Worm (Caenorhabditis elegans) whole organism, young adult: ENCODE measurements around the gene drd-5.
A peak's percentile ranks its signal among the peaks of the same experiment; 100 is the strongest.

ENCODE experiments used
- C17E4.6 ChIP-seq: fragments of 200-800 bp; sonication (Bioruptor generic); IDR thresholded peaks from 2 replicates; pipeline ENCODE4 v1.3.6; 2022; ENCODE audit warnings: missing genetic modification reagents, missing genetic modification characterization, missing compliant biosample characterization
- D2030.7 ChIP-seq: fragments of 200-800 bp; sonication (Bioruptor generic); IDR thresholded peaks from 2 replicates; pipeline ENCODE4 v1.3.6; 2022; ENCODE audit warnings: missing genetic modification reagents, missing genetic modification characterization, missing compliant biosample characterization
- F22D6.2 ChIP-seq: sonication (generic microtip); optimal IDR thresholded peaks from 2 replicates; lab custom pipeline; 2016; ENCODE audit warnings: mild to moderate bottlenecking, missing genetic modification characterization, missing compliant biosample characterization
- F23B12.7 ChIP-seq: sonication (generic microtip); optimal IDR thresholded peaks from 2 replicates; lab custom pipeline; 2017; ENCODE audit warnings: missing genetic modification characterization, mild to moderate bottlenecking, missing compliant biosample characterization, antibody characterized with exemption, moderate library complexity; ENCODE audit not compliant: insufficient read depth
- F39B2.1 ChIP-seq: fragments of 200-800 bp; sonication (Bioruptor generic); IDR thresholded peaks from 2 replicates; pipeline ENCODE4 v1.3.6; 2022; ENCODE audit warnings: missing genetic modification reagents, missing genetic modification characterization, missing compliant biosample characterization
- F57A8.1 ChIP-seq: fragments of 200-800 bp; sonication (Bioruptor generic); optimal IDR thresholded peaks from 2 replicates; lab custom pipeline; 2018; ENCODE audit warnings: mild to moderate bottlenecking, missing genetic modification characterization, moderate library complexity, missing compliant biosample characterization
- K11D2.4 ChIP-seq: fragments of 200-800 bp; sonication (Bioruptor generic); IDR thresholded peaks from 2 replicates; pipeline ENCODE4 v1.3.6; 2022; ENCODE audit warnings: missing genetic modification reagents, missing genetic modification characterization, missing compliant biosample characterization
- Y53F4B.3 ChIP-seq: fragments of 200-800 bp; sonication (Bioruptor generic); IDR thresholded peaks from 2 replicates; pipeline ENCODE4 v1.3.6; 2022; ENCODE audit warnings: missing genetic modification reagents, missing genetic modification characterization, missing compliant biosample characterization
- ZK185.1 ChIP-seq: sonication (generic microtip); optimal IDR thresholded peaks from 2 replicates; lab custom pipeline; 2016; ENCODE audit warnings: mild to moderate bottlenecking, missing genetic modification characterization, missing compliant biosample characterization; ENCODE audit not compliant: poor library complexity, severe bottlenecking
- atf-7 ChIP-seq: sonication (generic microtip); optimal IDR thresholded peaks from 2 replicates; lab custom pipeline; 2017; ENCODE audit warnings: mild to moderate bottlenecking, missing genetic modification characterization, missing compliant biosample characterization
- athp-1 ChIP-seq: sonication (generic microtip); optimal IDR thresholded peaks from 2 replicates; lab custom pipeline; 2017; ENCODE audit warnings: mild to moderate bottlenecking, missing genetic modification characterization, missing compliant biosample characterization
- attf-5 ChIP-seq: fragments of 200-800 bp; sonication (Bioruptor generic); optimal IDR thresholded peaks from 2 replicates; lab custom pipeline; 2018; ENCODE audit warnings: mild to moderate bottlenecking, missing genetic modification characterization, missing compliant biosample characterization
- bed-2 ChIP-seq: fragments of 200-800 bp; sonication (Bioruptor generic); IDR thresholded peaks from 2 replicates; pipeline ENCODE4 v1.3.6; 2022; ENCODE audit warnings: missing genetic modification reagents, missing genetic modification characterization, missing compliant biosample characterization
- ceh-58 ChIP-seq: fragments of 200-800 bp; sonication (Bioruptor generic); IDR thresholded peaks from 2 replicates; pipeline ENCODE4 v1.3.6; 2022; ENCODE audit warnings: missing genetic modification characterization, missing compliant biosample characterization
- dpl-1 ChIP-seq: fragments of 150-350 bp; optimal IDR thresholded peaks from 2 replicates; lab custom pipeline; 2014; ENCODE audit warnings: missing biosample characterization, missing genetic modification reagents, missing genetic modification characterization
- efl-1 ChIP-seq: fragments of 150-350 bp; optimal IDR thresholded peaks from 2 replicates; lab custom pipeline; 2014; ENCODE audit warnings: missing biosample characterization, missing genetic modification reagents, missing genetic modification characterization
- ekl-4 ChIP-seq: fragments of 200-800 bp; sonication (Bioruptor generic); IDR thresholded peaks from 2 replicates; pipeline ENCODE4 v1.3.6; 2022; ENCODE audit warnings: missing genetic modification reagents, missing genetic modification characterization, missing compliant biosample characterization
- gei-17 ChIP-seq: fragments of 200-800 bp; sonication (Bioruptor generic); optimal IDR thresholded peaks from 2 replicates; lab custom pipeline; 2018; ENCODE audit warnings: mild to moderate bottlenecking, missing genetic modification characterization, missing compliant biosample characterization
- hsf-1 ChIP-seq: fragments of 200-800 bp; sonication (Bioruptor generic); IDR thresholded peaks from 2 replicates; pipeline ENCODE4 v1.3.6; 2022; ENCODE audit warnings: missing genetic modification reagents, missing genetic modification characterization, missing compliant biosample characterization
- let-607 ChIP-seq, 2 experiments: fragments of 200-800 bp in 1 of 2; sonication (Bioruptor generic) in 1 of 2; sonication (generic microtip) in 1 of 2; optimal IDR thresholded peaks; 2 replicates each; lab custom pipeline; 2016 to 2018; ENCODE audit warnings: mild to moderate bottlenecking in 2 of 2, missing compliant biosample characterization in 2 of 2, missing genetic modification characterization in 2 of 2, moderate library complexity in 2 of 2, missing genotype in 1 of 2
- lin-35 ChIP-seq, 3 experiments: fragments of 150-350 bp in 2 of 3; sonication (generic microtip) in 1 of 3; optimal IDR thresholded peaks; 2 replicates each; lab custom pipeline; 2014 to 2018; ENCODE audit warnings: missing biosample characterization in 3 of 3, missing genetic modification characterization in 3 of 3, missing genetic modification reagents in 3 of 3
- lin-40 ChIP-seq: sonication (generic microtip); optimal IDR thresholded peaks from 2 replicates; lab custom pipeline; 2016; ENCODE audit warnings: missing genetic modification characterization, mild to moderate bottlenecking, missing compliant biosample characterization, missing genotype, missing genetic modification reagents
- lir-1 ChIP-seq: fragments of 200-800 bp; sonication (Bioruptor generic); conservative IDR thresholded peaks from 2 replicates; pipeline ENCODE4 v1.3.6; 2022; ENCODE audit warnings: missing genetic modification reagents, missing genetic modification characterization, missing compliant biosample characterization
- madf-3 ChIP-seq: fragments of 200-800 bp; sonication (Bioruptor generic); IDR thresholded peaks from 2 replicates; pipeline ENCODE4 v1.3.6; 2022; ENCODE audit warnings: missing genetic modification reagents, missing genetic modification characterization, missing compliant biosample characterization
- nhr-120 ChIP-seq: fragments of 200-800 bp; sonication (Bioruptor generic); IDR thresholded peaks from 2 replicates; pipeline ENCODE4 v1.3.6; 2022; ENCODE audit warnings: missing genetic modification characterization, missing compliant biosample characterization
- nhr-27 ChIP-seq: fragments of 200-800 bp; sonication (Bioruptor generic); optimal IDR thresholded peaks from 2 replicates; lab custom pipeline; 2018; ENCODE audit warnings: mild to moderate bottlenecking, missing genetic modification characterization, moderate library complexity, missing compliant biosample characterization
- nhr-80 ChIP-seq: sonication (generic microtip); optimal IDR thresholded peaks from 2 replicates; lab custom pipeline; 2016; ENCODE audit warnings: missing genetic modification characterization, missing compliant biosample characterization
- nhr-90 ChIP-seq: sonication (generic microtip); optimal IDR thresholded peaks from 2 replicates; lab custom pipeline; 2016; ENCODE audit warnings: missing genotype, mild to moderate bottlenecking, missing genetic modification characterization, missing compliant biosample characterization
- pbrm-1 ChIP-seq: fragments of 200-800 bp; sonication (Bioruptor generic); IDR thresholded peaks from 2 replicates; pipeline ENCODE4 v1.3.6; 2022; ENCODE audit warnings: missing genetic modification reagents, missing genetic modification characterization, missing compliant biosample characterization
- pha-4 ChIP-seq: fragments of 150-350 bp; sonication (generic microtip); optimal IDR thresholded peaks from 2 replicates; lab custom pipeline; 2014; ENCODE audit warnings: missing biosample characterization, missing genetic modification reagents, missing genetic modification characterization
- rpc-1 ChIP-seq, 2 experiments: fragments of 150-350 bp in 1 of 2; sonication (generic microtip) in 1 of 2; optimal IDR thresholded peaks; 2 replicates each; lab custom pipeline; 2014 to 2018; ENCODE audit warnings: missing biosample characterization in 1 of 2, missing genetic modification characterization in 1 of 2, missing genetic modification reagents in 1 of 2, missing genotype in 1 of 2
- snpc-4 ChIP-seq, 5 experiments: fragments of 150-350 bp in 1 of 5; sonication (generic microtip) in 4 of 5; optimal IDR thresholded peaks; 2 replicates each; lab custom pipeline; 2014 to 2018; ENCODE audit warnings: missing genetic modification characterization in 5 of 5, missing biosample characterization in 3 of 5, antibody characterized with exemption in 2 of 5, mild to moderate bottlenecking in 2 of 5, missing compliant biosample characterization in 2 of 5, missing genotype in 2 of 5, moderate library complexity in 2 of 5, missing genetic modification reagents in 1 of 5
- sptf-2 ChIP-seq: fragments of 200-800 bp; sonication (Bioruptor generic); optimal IDR thresholded peaks from 2 replicates; lab custom pipeline; 2018; ENCODE audit warnings: mild to moderate bottlenecking, missing genetic modification characterization, missing compliant biosample characterization
- tbp1 ChIP-seq: fragments of 200-800 bp; sonication (Bioruptor generic); optimal IDR thresholded peaks from 2 replicates; lab custom pipeline; 2018; ENCODE audit warnings: mild to moderate bottlenecking, missing genetic modification characterization, missing compliant biosample characterization
- tlf-1 ChIP-seq: fragments of 200-800 bp; sonication (Bioruptor generic); optimal IDR thresholded peaks from 2 replicates; lab custom pipeline; 2018; ENCODE audit warnings: mild to moderate bottlenecking, missing genetic modification characterization, missing compliant biosample characterization
- unc-62 ChIP-seq: fragments of 150-350 bp; optimal IDR thresholded peaks from 2 replicates; lab custom pipeline; 2014; ENCODE audit warnings: missing biosample characterization, missing genetic modification reagents, missing genetic modification characterization
- ztf-18 ChIP-seq: sonication (generic microtip); optimal IDR thresholded peaks from 2 replicates; lab custom pipeline; 2016; ENCODE audit warnings: missing genotype, mild to moderate bottlenecking, missing genetic modification characterization, missing compliant biosample characterization
- ztf-25 ChIP-seq: fragments of 200-800 bp; sonication (Bioruptor generic); IDR thresholded peaks from 2 replicates; pipeline ENCODE4 v1.3.6; 2022; ENCODE audit warnings: missing genetic modification reagents, missing genetic modification characterization, missing compliant biosample characterization

drd-5 gene

ce11 chrX:8368210-8368609 lies 22.1 kb upstream of the drd-5 start (continued):
- TF ChIP-seq let-607 (tag; optimal IDR thresholded peaks at IDR 0.05; lab: Kevin White, UChicago): peak in 1 of 2 experiments; percentile 28
- TF ChIP-seq gei-17 (GFP tag; lab: Kevin White, UChicago): no peak
- peak; percentile 44 for TF ChIP-seq atf-7 (tag; lab: Kevin White, UChicago)
- TF ChIP-seq F23B12.7 (tag; lab: Kevin White, UChicago): peak; percentile 29
- no peak for TF ChIP-seq pbrm-1 (GFP tag; lab: Robert Waterston, UW)
- TF ChIP-seq ztf-18 (tag; lab: Kevin White, UChicago): peak; percentile 93
- peak; percentile 46; the same call in 1 of the 2 replicates for TF ChIP-seq lir-1 (GFP tag; lab: Robert Waterston, UW)

DNA sequence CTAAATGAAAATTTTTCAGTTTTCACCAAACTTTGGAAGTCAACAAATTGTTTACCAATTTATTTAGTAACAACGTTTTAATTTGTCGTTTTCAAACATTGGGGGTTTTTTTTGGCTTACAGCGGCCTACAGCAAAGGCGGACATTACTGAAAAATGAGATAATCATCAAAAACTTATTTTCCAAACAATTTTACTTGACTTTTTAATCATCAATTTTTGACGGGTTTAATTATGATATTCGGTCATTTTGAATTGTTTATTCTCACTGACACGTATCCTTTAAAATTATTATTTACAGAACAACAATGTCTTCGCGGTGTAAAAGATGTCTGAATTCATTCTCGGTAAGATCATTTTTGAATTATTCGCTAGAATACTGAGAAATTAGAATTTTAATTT lies 21.4 kb upstream of the drd-5 start, which contains the start of gene F40B5.2:
TSS of gene F40B5.2 (plus strand) at position 301 of the 400 bp plus-strand sequence.
- TF ChIP-seq nhr-120 (GFP tag; lab: Robert Waterston, UW): no peak
- TF ChIP-seq attf-5 (GFP tag; lab: Kevin White, UChicago): no peak
- no peak for TF ChIP-seq Y53F4B.3
- TF ChIP-seq F22D6.2 (tag; lab: Kevin White, UChicago): no peak
- TF ChIP-seq pbrm-1 (GFP tag; lab: Robert Waterston, UW): no peak
- no peak for TF ChIP-seq D2030.7 (GFP tag; lab: Robert Waterston, UW)
- no peak for TF ChIP-seq sptf-2 (GFP tag; lab: Kevin White, UChicago)
- no peak for TF ChIP-seq K11D2.4 (GFP tag; lab: Robert Waterston, UW)

- TF ChIP-seq ztf-25 (GFP tag; lab: Robert Waterston, UW) (no peak), rpc-1 (optimal IDR thresholded peaks at IDR 0.05; lab: Kevin White, UChicago) (no peak), rpc-1 (tag; optimal IDR thresholded peaks at IDR 0.05; lab: Kevin White, UChicago) (no peak), ceh-58 (GFP tag; lab: Robert Waterston, UW) (no peak), gei-17 (GFP tag; lab: Kevin White, UChicago) (no peak), nhr-27 (tag; lab: Kevin White, UChicago) (no peak), lir-1 (GFP tag; lab: Robert Waterston, UW) (no peak), madf-3 (GFP tag; lab: Robert Waterston, UW) (no peak), ekl-4 (no peak), pha-4 (tag; lab: Kevin White, UChicago) (no peak), lin-40 (tag; lab: Kevin White, UChicago) (no peak), tlf-1 (GFP tag; lab: Kevin White, UChicago) (no peak), F39B2.1 (GFP tag; lab: Robert Waterston, UW) (no peak), dpl-1 (GFP tag; lab: Kevin White, UChicago) (no peak), F22D6.2 (tag; lab: Kevin White, UChicago) (no peak), F57A8.1 (GFP tag; lab: Kevin White, UChicago) (no peak)
Measured at ce11 chrX:8362379-8362778, 16.2 kb upstream of the drd-5 start.

DNA sequence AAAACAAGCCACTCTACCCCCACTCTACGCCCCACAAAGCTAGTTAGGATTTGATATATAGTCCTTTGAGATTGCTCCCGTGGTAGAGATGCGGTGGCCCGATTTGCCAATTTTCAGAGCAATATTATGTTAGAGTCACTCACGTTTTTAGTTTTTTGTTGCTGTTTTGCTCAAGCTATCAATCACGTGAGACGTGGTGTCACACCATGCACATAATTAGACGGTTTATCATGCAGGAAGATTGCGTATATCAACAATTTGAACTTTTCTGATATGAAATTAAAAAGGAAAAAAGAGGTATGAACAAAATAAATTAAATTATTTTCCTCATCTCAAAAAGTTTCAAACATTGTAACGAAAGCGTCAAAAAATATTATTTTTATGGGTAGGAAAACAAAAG lies 10.2 kb upstream of the drd-5 start:
- peak; percentile 51 for TF ChIP-seq nhr-80 (tag; lab: Kevin White, UChicago)
- TF ChIP-seq athp-1 (tag; lab: Kevin White, UChicago): no peak

DNA sequence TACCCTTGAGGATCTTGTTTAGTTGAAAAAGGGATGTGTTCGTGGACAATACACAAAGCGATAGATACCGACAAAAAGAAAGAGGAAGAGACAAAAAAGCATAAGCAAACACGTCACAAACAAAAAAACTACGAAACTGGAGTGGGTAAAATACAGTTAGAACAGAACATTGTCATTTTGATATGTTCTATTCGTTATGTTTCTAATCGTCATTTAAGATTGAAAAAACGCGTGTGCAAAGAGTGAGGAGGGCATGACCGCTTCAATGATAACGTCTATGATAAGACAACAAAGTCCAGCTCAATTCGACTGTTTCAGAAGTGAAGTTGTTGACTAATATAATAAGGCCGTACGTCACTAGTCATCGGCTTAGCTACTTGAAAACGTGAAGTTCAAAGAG lies 9.2 kb upstream of the drd-5 start:
- TF ChIP-seq hsf-1: no peak
- TF ChIP-seq efl-1 (GFP tag; lab: Kevin White, UChicago): no peak
- TF ChIP-seq nhr-90 (tag; lab: Kevin White, UChicago): peak; percentile 9
- TF ChIP-seq rpc-1 (optimal IDR thresholded peaks at IDR 0.05; lab: Kevin White, UChicago): no peak
- no peak for TF ChIP-seq rpc-1 (tag; optimal IDR thresholded peaks at IDR 0.05; lab: Kevin White, UChicago)
- TF ChIP-seq nhr-80 (tag; lab: Kevin White, UChicago): peak; percentile 94
- TF ChIP-seq C17E4.6 (GFP tag; lab: Robert Waterston, UW): no peak
- TF ChIP-seq tbp1 (GFP tag; lab: Kevin White, UChicago): no peak
- TF ChIP-seq bed-2: no peak
- no peak for TF ChIP-seq ZK185.1 (tag; lab: Kevin White, UChicago)
- TF ChIP-seq snpc-4 (GFP tag; optimal IDR thresholded peaks at IDR 0.05; lab: Kevin White, UChicago): no peak
- no peak for TF ChIP-seq snpc-4 (tag; optimal IDR thresholded peaks at IDR 0.05; lab: Kevin White, UChicago)
- TF ChIP-seq unc-62 (GFP tag; lab: Kevin White, UChicago): no peak
- TF ChIP-seq lin-35 (GFP tag; optimal IDR thresholded peaks at IDR 0.05; lab: Kevin White, UChicago): no peak
